Worm (Caenorhabditis elegans) whole organism, L1 larva: Measurements from ENCODE around the gene ndub-8.
A peak's percentile ranks its signal among the peaks of the same experiment; 100 is the strongest.

Experiments used
- C04F5.9 ChIP-seq: sonication (generic microtip); optimal IDR thresholded peaks from 2 replicates; lab custom pipeline; 2016; ENCODE audit warnings: missing genetic modification characterization, missing compliant biosample characterization
- C16A3.4 ChIP-seq: fragments of 150-350 bp; optimal IDR thresholded peaks from 2 replicates; lab custom pipeline; 2014; ENCODE audit warnings: missing biosample characterization, missing genetic modification characterization
- F16B12.6 ChIP-seq: fragments of 150-350 bp; optimal IDR thresholded peaks from 2 replicates; lab custom pipeline; 2014; ENCODE audit warnings: missing biosample characterization, missing genetic modification characterization
- aha-1 ChIP-seq: fragments of 150-350 bp; optimal IDR thresholded peaks from 2 replicates; lab custom pipeline; 2014; ENCODE audit warnings: missing biosample characterization, missing genetic modification characterization
- alr-1 ChIP-seq: fragments of 200-800 bp; sonication (Bioruptor generic); optimal IDR thresholded peaks from 2 replicates; lab custom pipeline; 2018; ENCODE audit warnings: borderline replicate concordance, mild to moderate bottlenecking, missing genetic modification characterization, missing compliant biosample characterization
- blmp-1 ChIP-seq: fragments of 150-350 bp; optimal IDR thresholded peaks from 2 replicates; lab custom pipeline; 2014; ENCODE audit warnings: missing biosample characterization, missing genetic modification characterization
- ceh-8 ChIP-seq: fragments of 200-800 bp; sonication (Bioruptor generic); optimal IDR thresholded peaks from 2 replicates; lab custom pipeline; 2018; ENCODE audit warnings: mild to moderate bottlenecking, missing genetic modification characterization, moderate library complexity, missing compliant biosample characterization
- ceh-82 ChIP-seq, 3 experiments: fragments of 150-350 bp in 1 of 3; sonication (generic microtip) in 2 of 3; optimal IDR thresholded peaks; 2 replicates each; lab custom pipeline; 2014 to 2017; ENCODE audit warnings: missing biosample characterization in 3 of 3, missing genetic modification characterization in 3 of 3
- ceh-88 ChIP-seq: fragments of 200-800 bp; sonication (Bioruptor generic); IDR thresholded peaks from 2 replicates; pipeline ENCODE4 v1.3.6; 2022; ENCODE audit warnings: missing genetic modification characterization, missing compliant biosample characterization
- dpl-1 ChIP-seq, 3 experiments: fragments of 150-350 bp in 2 of 3; sonication (generic microtip) in 1 of 3; optimal IDR thresholded peaks; 2 replicates each; lab custom pipeline; 2014 to 2017; ENCODE audit warnings: missing biosample characterization in 3 of 3, missing genetic modification characterization in 3 of 3, missing genetic modification reagents in 3 of 3
- efl-1 ChIP-seq, 4 experiments: fragments of 150-350 bp; optimal IDR thresholded peaks in 3 of 4; peaks in 1 of 4; 1 replicate in 1 of 4; 2 replicates in 3 of 4; lab custom pipeline; 2014; ENCODE audit warnings: missing biosample characterization in 2 of 4, missing genetic modification characterization in 2 of 4, missing genetic modification reagents in 2 of 4
- egl-13 ChIP-seq: sonication (generic microtip); optimal IDR thresholded peaks from 2 replicates; lab custom pipeline; 2016; ENCODE audit warnings: missing genotype, missing genetic modification reagents, missing genetic modification characterization, missing compliant biosample characterization
- elt-3 ChIP-seq, 6 experiments: fragments of 150-350 bp in 1 of 6; sonication (generic microtip); optimal IDR thresholded peaks; 2 replicates each; lab custom pipeline; 2017 to 2018; ENCODE audit warnings: missing biosample characterization in 6 of 6, missing genetic modification characterization in 6 of 6, inconsistent platforms in 1 of 6
- fkh-10 ChIP-seq: sonication (generic microtip); optimal IDR thresholded peaks from 2 replicates; lab custom pipeline; 2017; ENCODE audit warnings: missing biosample characterization, missing genetic modification reagents, missing genetic modification characterization
- fkh-8 ChIP-seq: sonication (generic microtip); optimal IDR thresholded peaks from 2 replicates; lab custom pipeline; 2016; ENCODE audit warnings: mild to moderate bottlenecking, missing genetic modification characterization, missing compliant biosample characterization
- fos-1 ChIP-seq: fragments of 150-350 bp; optimal IDR thresholded peaks from 2 replicates; lab custom pipeline; 2014; ENCODE audit warnings: missing biosample characterization, missing genetic modification characterization
- grh-1 ChIP-seq: fragments of 200-800 bp; sonication (Bioruptor generic); IDR thresholded peaks from 2 replicates; pipeline ENCODE4 v1.3.6; 2022; ENCODE audit warnings: missing genetic modification reagents, missing genetic modification characterization, missing compliant biosample characterization
- hpl-2 ChIP-seq: fragments of 150-350 bp; optimal IDR thresholded peaks from 2 replicates; lab custom pipeline; 2014; ENCODE audit warnings: missing biosample characterization, missing genetic modification reagents, missing genetic modification characterization
- isw-1 ChIP-seq: fragments of 200-800 bp; sonication (Bioruptor generic); IDR thresholded peaks from 2 replicates; pipeline ENCODE4 v1.3.6; 2022; ENCODE audit warnings: missing genetic modification characterization, missing compliant biosample characterization
- jun-1 ChIP-seq: fragments of 150-350 bp; optimal IDR thresholded peaks from 2 replicates; lab custom pipeline; 2014; ENCODE audit warnings: missing biosample characterization, missing genetic modification reagents, missing genetic modification characterization
- lin-13 ChIP-seq: fragments of 150-350 bp; optimal IDR thresholded peaks from 2 replicates; lab custom pipeline; 2014; ENCODE audit warnings: missing biosample characterization, missing genetic modification reagents, missing genetic modification characterization
- lin-14 ChIP-seq: fragments of 200-800 bp; sonication (Bioruptor generic); optimal IDR thresholded peaks from 2 replicates; lab custom pipeline; 2018; ENCODE audit warnings: mild to moderate bottlenecking, missing genetic modification characterization, moderate library complexity, missing compliant biosample characterization
- lin-15B ChIP-seq: fragments of 150-350 bp; sonication (generic microtip); optimal IDR thresholded peaks from 3 replicates; lab custom pipeline; 2014; ENCODE audit warnings: missing biosample characterization, missing genetic modification characterization
- lin-35 ChIP-seq, 2 experiments: fragments of 150-350 bp; optimal IDR thresholded peaks; 2 replicates each; lab custom pipeline; 2014; ENCODE audit warnings: missing biosample characterization in 2 of 2, missing genetic modification characterization in 2 of 2, missing genetic modification reagents in 2 of 2
- lin-39 ChIP-seq: fragments of 150-350 bp; optimal IDR thresholded peaks from 2 replicates; lab custom pipeline; 2014; ENCODE audit warnings: missing biosample characterization, missing genetic modification reagents, missing genetic modification characterization
- lsy-2 ChIP-seq, 2 experiments: fragments of 150-350 bp; optimal IDR thresholded peaks; 2 replicates each; lab custom pipeline; 2014; ENCODE audit warnings: missing biosample characterization in 2 of 2, missing genetic modification characterization in 2 of 2
- mdl-1 ChIP-seq, 2 experiments: fragments of 150-350 bp; optimal IDR thresholded peaks; 2 replicates each; lab custom pipeline; 2014 to 2017; ENCODE audit warnings: missing biosample characterization in 2 of 2, missing genetic modification characterization in 2 of 2, inconsistent platforms in 1 of 2
- mef-2 ChIP-seq: fragments of 150-350 bp; optimal IDR thresholded peaks from 2 replicates; lab custom pipeline; 2014; ENCODE audit warnings: missing biosample characterization, missing genetic modification characterization
- mep-1 ChIP-seq: fragments of 150-350 bp; optimal IDR thresholded peaks from 2 replicates; lab custom pipeline; 2014; ENCODE audit warnings: missing biosample characterization, missing genetic modification characterization
- nhr-12 ChIP-seq: sonication (generic microtip); optimal IDR thresholded peaks from 2 replicates; lab custom pipeline; 2017; ENCODE audit warnings: missing biosample characterization, missing genetic modification characterization
- nhr-19 ChIP-seq: fragments of 200-800 bp; sonication (Bioruptor generic); conservative IDR thresholded peaks from 2 replicates; pipeline ENCODE4 v1.3.6; 2022; ENCODE audit warnings: missing genetic modification characterization, missing compliant biosample characterization
- nhr-20 ChIP-seq: sonication (generic microtip); optimal IDR thresholded peaks from 2 replicates; lab custom pipeline; 2016; ENCODE audit warnings: mild to moderate bottlenecking, missing genetic modification characterization, missing compliant biosample characterization
- nhr-47 ChIP-seq: sonication (generic microtip); optimal IDR thresholded peaks from 2 replicates; lab custom pipeline; 2016; ENCODE audit warnings: mild to moderate bottlenecking, missing genetic modification characterization, moderate library complexity, missing compliant biosample characterization
- nhr-71 ChIP-seq: sonication (generic microtip); optimal IDR thresholded peaks from 2 replicates; lab custom pipeline; 2016; ENCODE audit warnings: mild to moderate bottlenecking, missing genetic modification characterization, moderate library complexity, missing compliant biosample characterization
- nhr-77 ChIP-seq: fragments of 150-350 bp; optimal IDR thresholded peaks from 2 replicates; lab custom pipeline; 2014; ENCODE audit warnings: missing biosample characterization, missing genetic modification characterization
- nhr-84 ChIP-seq: sonication (generic microtip); optimal IDR thresholded peaks from 2 replicates; lab custom pipeline; 2017; ENCODE audit warnings: missing biosample characterization, missing genetic modification characterization
- nhr-85 ChIP-seq: sonication (generic microtip); peaks from one replicate; lab custom pipeline; 2016; ENCODE audit warnings: missing genetic modification characterization, inconsistent platforms, missing compliant biosample characterization
- nhr-90 ChIP-seq: sonication (generic microtip); optimal IDR thresholded peaks from 2 replicates; lab custom pipeline; 2016; ENCODE audit warnings: mild to moderate bottlenecking, missing genetic modification characterization, missing compliant biosample characterization; ENCODE audit not compliant: poor library complexity
- pax-3 ChIP-seq: fragments of 200-800 bp; sonication (Bioruptor generic); optimal IDR thresholded peaks from 2 replicates; lab custom pipeline; 2018; ENCODE audit warnings: mild to moderate bottlenecking, missing genetic modification characterization, moderate library complexity, missing compliant biosample characterization
- pqm-1 ChIP-seq: sonication (generic microtip); optimal IDR thresholded peaks from 3 replicates; lab custom pipeline; 2017; ENCODE audit warnings: missing biosample characterization, missing genetic modification characterization
- rnt-1 ChIP-seq: sonication (generic microtip); optimal IDR thresholded peaks from 2 replicates; lab custom pipeline; 2016; ENCODE audit warnings: mild to moderate bottlenecking, missing genetic modification characterization, moderate library complexity, missing compliant biosample characterization
- skn-1 ChIP-seq: fragments of 150-350 bp; optimal IDR thresholded peaks from 2 replicates; lab custom pipeline; 2014; ENCODE audit warnings: missing biosample characterization, missing genetic modification characterization
- snpc-4 ChIP-seq: fragments of 150-350 bp; optimal IDR thresholded peaks from 2 replicates; lab custom pipeline; 2014; ENCODE audit warnings: missing biosample characterization, missing genetic modification characterization
- snu-23 ChIP-seq: sonication (generic microtip); optimal IDR thresholded peaks from 2 replicates; lab custom pipeline; 2016; ENCODE audit warnings: missing genetic modification characterization, missing compliant biosample characterization
- sox-4 ChIP-seq: sonication (generic microtip); optimal IDR thresholded peaks from 2 replicates; lab custom pipeline; 2016; ENCODE audit warnings: missing genetic modification characterization, missing compliant biosample characterization
- swsn-7 ChIP-seq: sonication (generic microtip); optimal IDR thresholded peaks from 2 replicates; lab custom pipeline; 2016; ENCODE audit warnings: missing genetic modification characterization, missing compliant biosample characterization
- tbx-2 ChIP-seq: sonication (generic microtip); optimal IDR thresholded peaks from 2 replicates; lab custom pipeline; 2016; ENCODE audit warnings: missing genetic modification characterization, missing compliant biosample characterization
- unc-86 ChIP-seq: sonication (generic microtip); optimal IDR thresholded peaks from 2 replicates; lab custom pipeline; 2016; ENCODE audit warnings: missing genetic modification characterization, missing compliant biosample characterization
- unc-98 ChIP-seq: fragments of 200-800 bp; sonication (Bioruptor generic); IDR thresholded peaks from 2 replicates; pipeline ENCODE4 v1.3.6; 2022; ENCODE audit warnings: missing genetic modification characterization, missing compliant biosample characterization
- xbp-1 ChIP-seq: sonication (generic microtip); optimal IDR thresholded peaks from 2 replicates; lab custom pipeline; 2016; ENCODE audit warnings: missing genetic modification characterization, missing compliant biosample characterization
- zip-4 ChIP-seq: fragments of 200-800 bp; sonication (Bioruptor generic); optimal IDR thresholded peaks from 2 replicates; lab custom pipeline; 2018; ENCODE audit warnings: mild to moderate bottlenecking, missing genetic modification characterization, moderate library complexity, missing compliant biosample characterization

ndub-8 gene

ce11 chrII:13888278-13888677, 15.6 kb downstream of the ndub-8 start, which contains the start of gene mcd-1:
TSS of gene mcd-1 (plus strand) at chrII:13888544.
- TF ChIP-seq nhr-85 (tag; lab: Kevin White, UChicago) (peak; percentile 69), hpl-2 (GFP tag; lab: Kevin White, UChicago) (peak; percentile 16), lin-39 (tag; lab: Kevin White, UChicago) (no peak), mef-2 (tag; lab: Kevin White, UChicago) (no peak), pax-3 (no peak), C16A3.4 (tag; lab: Kevin White, UChicago) (peak; percentile 59), nhr-71 (tag; lab: Kevin White, UChicago) (peak; percentile 75), lin-14 (GFP tag; lab: Kevin White, UChicago) (no peak), nhr-47 (tag; lab: Kevin White, UChicago) (peak; percentile 65), zip-4 (no peak), unc-98 (no peak), swsn-7 (tag; lab: Kevin White, UChicago) (peak; percentile 21), isw-1 (GFP tag; lab: Robert Waterston, UW) (peak; percentile 32), fkh-10 (GFP tag; lab: Kevin White, UChicago) (peak; percentile 13), nhr-19 (peak; percentile 17; the same call in 1 of the 2 replicates), mdl-1 (tag; optimal IDR thresholded peaks at IDR 0.05; lab: Kevin White, UChicago) (peak in 1 of 2 experiments; percentile 38), egl-13 (tag; lab: Kevin White, UChicago) (peak; percentile 26), snu-23 (GFP tag; lab: Kevin White, UChicago) (peak; percentile 65), mep-1 (tag; lab: Kevin White, UChicago) (peak; percentile 26), nhr-20 (peak; percentile 48), pqm-1 (tag; lab: Kevin White, UChicago) (no peak), snpc-4 (tag; lab: Kevin White, UChicago) (no peak), blmp-1 (tag; lab: Kevin White, UChicago) (peak; percentile 66), elt-3 (tag; optimal IDR thresholded peaks at IDR 0.05; lab: Kevin White, UChicago) (peak in 1 of 6 experiments; percentile 6), fos-1 (tag; lab: Kevin White, UChicago) (peak; percentile 5), ceh-82 (tag; optimal IDR thresholded peaks at IDR 0.05; lab: Kevin White, UChicago) (peak in 1 of 3 experiments; percentile 46), dpl-1 (GFP tag; optimal IDR thresholded peaks at IDR 0.05; lab: Kevin White, UChicago) (peak; percentile 81 to 90 (median 81)), lin-35 (GFP tag; optimal IDR thresholded peaks at IDR 0.05; lab: Kevin White, UChicago) (peak; percentile 78 to 93), lin-13 (GFP tag; lab: Kevin White, UChicago) (peak; percentile 67), fkh-8 (tag; lab: Kevin White, UChicago) (peak; percentile 66), unc-86 (tag; lab: Kevin White, UChicago) (peak; percentile 26), xbp-1 (tag; lab: Kevin White, UChicago) (peak; percentile 47), sox-4 (tag; lab: Kevin White, UChicago) (no peak), ceh-8 (GFP tag; lab: Kevin White, UChicago) (no peak), skn-1 (tag; lab: Kevin White, UChicago) (peak; percentile 43), grh-1 (GFP tag; lab: Robert Waterston, UW) (no peak), efl-1 (optimal IDR thresholded peaks at IDR 0.05; lab: Kevin White, UChicago) (peak; percentile 80 to 98), efl-1 (GFP tag; optimal IDR thresholded peaks at IDR 0.05 in 1 of 2; lab: Kevin White, UChicago) (peak; percentile 80 to 97), nhr-90 (peak; percentile 15), lin-15B (tag; lab: Kevin White, UChicago) (peak; percentile 92), nhr-77 (tag; lab: Kevin White, UChicago) (peak; percentile 87), lsy-2 (tag; optimal IDR thresholded peaks at IDR 0.05; lab: Kevin White, UChicago) (peak; percentile 64 to 90), ceh-88 (no peak), C04F5.9 (no peak), nhr-12 (no peak), rnt-1 (tag; lab: Kevin White, UChicago) (no peak), F16B12.6 (peak; percentile 22), jun-1 (tag; lab: Kevin White, UChicago) (no peak), aha-1 (no peak), nhr-84 (no peak), tbx-2 (tag; lab: Kevin White, UChicago) (peak; percentile 32), alr-1 (no peak)
